Worm (Caenorhabditis elegans): ENCODE data around the gene srb-13.

srb-13 gene

DNA sequence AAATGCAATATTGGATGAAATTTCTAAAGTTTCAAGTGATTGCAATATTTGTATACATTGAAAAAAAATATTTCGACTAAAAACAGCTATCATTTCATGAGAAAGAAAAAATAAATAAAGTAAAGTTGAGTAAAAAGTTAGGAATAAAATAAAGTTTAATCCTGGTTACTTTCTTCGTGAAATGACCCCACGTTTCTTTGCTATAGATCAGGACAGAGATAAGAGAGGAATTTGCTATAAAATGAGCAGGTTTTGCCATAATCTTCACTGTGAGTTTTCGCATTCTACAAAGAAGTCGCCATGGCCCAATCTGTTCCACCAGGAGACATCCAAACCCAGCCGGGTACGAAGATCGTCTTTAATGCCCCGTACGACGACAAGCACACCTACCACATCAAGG, 36.6 kb upstream of the srb-13 start, which contains the start of gene msp-49:
Gene msp-49, plus strand, starts transcription at position 301 of the 400 bp plus-strand sequence.
- no peak for TF ChIP-seq ceh-24 (tag; optimal IDR thresholded peaks at IDR 0.05)
- TF ChIP-seq ttx-3 (tag; optimal IDR thresholded peaks at IDR 0.05) = no peak
- TF ChIP-seq ahr-1 (tag; optimal IDR thresholded peaks at IDR 0.05) = no peak
- no peak for TF ChIP-seq F13H6.1 (tag; optimal IDR thresholded peaks at IDR 0.05)
- no peak for TF ChIP-seq pag-3 (tag; optimal IDR thresholded peaks at IDR 0.05; ENCODE audit: borderline replicate concordance)
- no peak for TF ChIP-seq Y22D7AL.16 (tag; optimal IDR thresholded peaks at IDR 0.05)
- no peak for TF ChIP-seq ceh-19 (GFP tag; optimal IDR thresholded peaks at IDR 0.05)
- TF ChIP-seq ceh-2 (tag; optimal IDR thresholded peaks at IDR 0.05) = no peak
- no peak for TF ChIP-seq pat-9 (tag; optimal IDR thresholded peaks at IDR 0.05)
- TF ChIP-seq mec-3 (tag; optimal IDR thresholded peaks at IDR 0.05; ENCODE audit: borderline replicate concordance) = no peak
- no peak for TF ChIP-seq hlh-13 (GFP tag; optimal IDR thresholded peaks at IDR 0.05)
- no peak for TF ChIP-seq C38D4.7 (GFP tag; optimal IDR thresholded peaks at IDR 0.05)
- TF ChIP-seq fkh-10 (GFP tag; optimal IDR thresholded peaks at IDR 0.05) = no peak
- no peak for TF ChIP-seq ceh-45 (GFP tag; IDR thresholded peaks at IDR 0.05)

DNA sequence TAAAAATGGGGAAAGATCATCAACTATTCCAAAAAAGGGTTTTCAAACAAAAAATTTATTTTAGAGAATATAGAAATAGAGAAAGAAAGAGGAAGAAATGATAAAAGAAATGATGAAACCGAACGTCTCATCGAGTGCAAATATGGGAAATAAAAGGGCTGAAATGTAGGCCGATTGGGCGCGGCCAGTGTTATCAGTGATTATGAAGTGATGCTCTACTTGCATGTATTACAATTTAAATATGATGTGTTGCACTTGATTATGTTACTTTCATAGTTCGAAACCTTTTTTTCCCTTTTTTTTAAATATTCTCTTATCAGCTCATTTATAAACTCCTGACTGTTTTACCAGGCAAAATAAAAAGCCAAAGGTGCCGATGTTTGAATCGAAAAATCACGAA, 34.3 kb upstream of the srb-13 start:
- TF ChIP-seq K09A11.1 (tag; optimal IDR thresholded peaks at IDR 0.05; ENCODE audit: insufficient read depth) (no peak), elt-2 (tag; optimal IDR thresholded peaks at IDR 0.05) (peak; percentile 71)

DNA sequence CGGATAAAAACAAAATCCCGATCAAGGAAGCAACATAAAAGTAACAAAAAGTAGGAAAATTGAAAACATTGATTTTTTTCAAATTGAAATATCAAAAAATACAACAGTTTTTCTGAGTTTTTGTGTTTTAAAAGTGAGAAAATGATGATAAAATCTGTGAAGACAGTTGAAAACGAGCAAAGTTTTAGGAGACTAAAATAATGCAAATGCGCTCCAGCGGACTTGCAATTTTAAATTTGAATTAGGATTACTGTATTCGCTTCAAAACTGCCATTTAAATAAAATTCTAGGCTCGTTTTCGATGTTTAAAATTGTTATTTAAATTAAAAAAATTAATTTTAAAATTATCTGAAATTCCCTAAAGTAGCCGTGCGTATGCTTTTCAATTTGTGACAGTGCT, 30.5 kb upstream of the srb-13 start:
- TF ChIP-seq fax-1 (tag; optimal IDR thresholded peaks at IDR 0.05) (no peak), dve-1 (tag; optimal IDR thresholded peaks at IDR 0.05) (no peak), pax-1 (tag; optimal IDR thresholded peaks at IDR 0.05) (no peak), ceh-30 (tag; optimal IDR thresholded peaks at IDR 0.05) (no peak), pros-1 (tag; optimal IDR thresholded peaks at IDR 0.05) (no peak), pqm-1 (tag; optimal IDR thresholded peaks at IDR 0.05) (no peak), npax-4 (tag; optimal IDR thresholded peaks at IDR 0.05) (no peak), T23F11.4 (GFP tag; optimal IDR thresholded peaks at IDR 0.05) (no peak), Y22D7AL.16 (tag; optimal IDR thresholded peaks at IDR 0.05) (no peak)

DNA sequence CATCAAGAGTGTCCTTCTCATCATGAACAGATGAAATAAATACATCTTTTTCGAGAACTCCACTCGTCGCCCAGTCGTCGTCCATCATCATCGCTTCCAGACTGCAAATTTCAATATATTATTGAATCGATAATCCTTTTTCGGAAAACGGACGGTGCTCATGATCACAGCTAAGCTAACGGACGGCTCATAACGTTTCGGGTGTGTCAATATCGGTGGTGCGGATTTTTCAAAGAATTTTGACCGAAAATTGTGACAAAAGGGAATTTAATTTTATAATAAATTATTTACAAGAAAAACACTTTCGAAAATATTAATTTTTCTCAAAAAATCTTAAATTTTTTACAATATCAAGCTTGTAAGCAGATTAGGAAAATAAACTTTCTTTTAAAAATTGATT, 30.0 kb upstream of the srb-13 start, which contains the start of gene crh-2:
Gene crh-2, minus strand, starts transcription at position 101 of the 400 bp plus-strand sequence.
- no peak for TF ChIP-seq fax-1 (tag; optimal IDR thresholded peaks at IDR 0.05)
- no peak for TF ChIP-seq lim-6 (tag; optimal IDR thresholded peaks at IDR 0.05)
- TF ChIP-seq gmeb-2 (tag; optimal IDR thresholded peaks at IDR 0.05) = no peak
- no peak for TF ChIP-seq nfya-1 (tag; optimal IDR thresholded peaks at IDR 0.05)
- TF ChIP-seq ama-1 (optimal IDR thresholded peaks at IDR 0.05) = no peak
- no peak for TF ChIP-seq ahr-1 (tag; optimal IDR thresholded peaks at IDR 0.05)
- no peak for TF ChIP-seq K09A11.1 (tag; optimal IDR thresholded peaks at IDR 0.05; ENCODE audit: insufficient read depth)
- TF ChIP-seq ceh-31 (tag; optimal IDR thresholded peaks at IDR 0.05) = no peak
- no peak for TF ChIP-seq npax-4 (tag; optimal IDR thresholded peaks at IDR 0.05)
- no peak for TF ChIP-seq rnt-1 (tag; optimal IDR thresholded peaks at IDR 0.05)
- no peak for TF ChIP-seq pha-4 (tag; optimal IDR thresholded peaks at IDR 0.05)
- TF ChIP-seq hlh-6 (tag; optimal IDR thresholded peaks at IDR 0.05) = no peak
- no peak for TF ChIP-seq ceh-2 (tag; optimal IDR thresholded peaks at IDR 0.05)
- no peak for TF ChIP-seq C08G9.2 (tag; optimal IDR thresholded peaks at IDR 0.05)
- TF ChIP-seq zip-5 (tag; optimal IDR thresholded peaks at IDR 0.05) = no peak
- no peak for TF ChIP-seq K02D7.2 (tag; optimal IDR thresholded peaks at IDR 0.05)
- no peak for TF ChIP-seq ceh-48 (tag; optimal IDR thresholded peaks at IDR 0.05)
- no peak for TF ChIP-seq ceh-22 (tag; optimal IDR thresholded peaks at IDR 0.05)
- TF ChIP-seq sdc-2 (tag; optimal IDR thresholded peaks at IDR 0.05) = no peak
- TF ChIP-seq ceh-14 (tag; optimal IDR thresholded peaks at IDR 0.05) = no peak
